Worm (Caenorhabditis elegans): ENCODE measurements around the gene grd-1.

DNA sequence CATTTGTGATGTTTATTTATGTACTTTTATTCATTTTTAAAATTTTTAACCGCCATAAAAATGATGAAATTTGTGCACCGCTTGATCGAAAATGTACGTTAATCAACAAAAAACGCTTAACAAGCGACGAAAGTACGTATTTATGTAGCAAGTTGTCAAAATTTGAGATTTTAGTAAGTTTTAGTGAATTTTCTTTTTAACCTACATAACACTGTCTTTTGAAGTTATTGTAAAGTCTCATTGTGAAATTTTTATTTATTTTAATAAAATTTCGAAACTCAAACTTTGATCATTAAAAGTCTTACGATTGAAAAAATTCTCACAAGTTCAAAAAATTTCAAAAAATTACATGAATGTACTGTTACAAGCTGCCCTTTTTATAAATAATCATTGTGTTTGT, 11.9 kb upstream of the grd-1 start:
- no peak for TF ChIP-seq ZK337.2 (GFP tag; IDR thresholded peaks at IDR 0.05)
- no peak for TF ChIP-seq unc-62 (GFP tag; optimal IDR thresholded peaks at IDR 0.05 in 1 of 2)
- no peak for TF ChIP-seq unc-62 (tag; optimal IDR thresholded peaks at IDR 0.05)
- no peak for TF ChIP-seq zip-2 (tag; optimal IDR thresholded peaks at IDR 0.05)
- TF ChIP-seq snpc-4 (tag; optimal IDR thresholded peaks at IDR 0.05), result no peak
- TF ChIP-seq ztf-11 (tag; optimal IDR thresholded peaks at IDR 0.05), result no peak
- no peak for TF ChIP-seq pha-4 (GFP tag; IDR thresholded peaks at IDR 0.05)
- no peak for TF ChIP-seq pha-4 (tag; optimal IDR thresholded peaks at IDR 0.05)

Measured in whole organism, L4 larva.